Worm (Caenorhabditis elegans) whole organism, L4 larva: Measurements from ENCODE around the gene npl-10.

Experiments used
- F10B5.3 ChIP-seq: sonication (generic microtip); optimal IDR thresholded peaks from 2 replicates; lab custom pipeline; 2016; ENCODE audit warnings: mild to moderate bottlenecking, missing genetic modification characterization, missing compliant biosample characterization
- F37D6.2 ChIP-seq: sonication (generic microtip); optimal IDR thresholded peaks from 2 replicates; lab custom pipeline; 2016; ENCODE audit warnings: mild to moderate bottlenecking, missing genetic modification characterization, missing compliant biosample characterization
- F49E8.2 ChIP-seq: sonication (generic microtip); optimal IDR thresholded peaks from 2 replicates; lab custom pipeline; 2016; ENCODE audit warnings: missing compliant biosample characterization, mild to moderate bottlenecking, missing genetic modification characterization, borderline replicate concordance
- R02D3.7 ChIP-seq: fragments of 150-350 bp; sonication (generic microtip); optimal IDR thresholded peaks from 3 replicates; lab custom pipeline; 2014; ENCODE audit warnings: missing biosample characterization, missing genetic modification characterization
- T20F7.1 ChIP-seq: fragments of 200-800 bp; sonication (Bioruptor generic); optimal IDR thresholded peaks from 2 replicates; lab custom pipeline; 2018; ENCODE audit warnings: mild to moderate bottlenecking, missing genetic modification characterization, missing compliant biosample characterization
- Y75B8A.6 ChIP-seq: fragments of 200-800 bp; sonication (Bioruptor generic); IDR thresholded peaks from 2 replicates; pipeline ENCODE4 v1.3.6; 2022; ENCODE audit warnings: missing genetic modification reagents, missing genetic modification characterization, missing compliant biosample characterization
- aha-1 ChIP-seq: fragments of 150-350 bp; peaks from one replicate; lab custom pipeline; 2014; ENCODE audit warnings: missing biosample characterization, missing genetic modification characterization
- arid-1 ChIP-seq: fragments of 200-800 bp; sonication (Bioruptor generic); conservative IDR thresholded peaks from 2 replicates; pipeline ENCODE4 v1.3.6; 2022; ENCODE audit warnings: missing genetic modification reagents, missing genetic modification characterization, missing compliant biosample characterization
- attf-4 ChIP-seq: sonication (generic microtip); optimal IDR thresholded peaks from 3 replicates; lab custom pipeline; 2017; ENCODE audit warnings: missing biosample characterization, missing genetic modification characterization
- ceh-44 ChIP-seq: fragments of 200-800 bp; sonication (Bioruptor generic); IDR thresholded peaks from 2 replicates; pipeline ENCODE4 v1.3.6; 2022; ENCODE audit warnings: missing genetic modification reagents, missing genetic modification characterization, missing compliant biosample characterization
- daf-16 ChIP-seq, 3 experiments: sonication (generic microtip); optimal IDR thresholded peaks; 2 replicates each; lab custom pipeline; 2016 to 2017; ENCODE audit warnings: missing genetic modification characterization in 3 of 3, missing genetic modification reagents in 3 of 3, mild to moderate bottlenecking in 2 of 3, missing compliant biosample characterization in 2 of 3, missing biosample characterization in 1 of 3, moderate library complexity in 1 of 3
- daf-8 ChIP-seq: fragments of 200-800 bp; sonication (Bioruptor generic); IDR thresholded peaks from 2 replicates; pipeline ENCODE4 v1.3.6; 2022; ENCODE audit warnings: missing genetic modification characterization, missing compliant biosample characterization
- dmd-8 ChIP-seq: fragments of 200-800 bp; sonication (Bioruptor generic); IDR thresholded peaks from 2 replicates; pipeline ENCODE4 v1.3.6; 2022; ENCODE audit warnings: missing genetic modification characterization, missing compliant biosample characterization
- egl-43 ChIP-seq: fragments of 200-800 bp; sonication (Bioruptor generic); IDR thresholded peaks from 2 replicates; pipeline ENCODE4 v1.3.6; 2022; ENCODE audit warnings: missing genetic modification reagents, missing genetic modification characterization, missing compliant biosample characterization
- fkh-10 ChIP-seq: fragments of 150-350 bp; optimal IDR thresholded peaks from 2 replicates; lab custom pipeline; 2014; ENCODE audit warnings: missing biosample characterization, missing genetic modification reagents, missing genetic modification characterization
- gei-8 ChIP-seq: fragments of 200-800 bp; sonication (Bioruptor generic); optimal IDR thresholded peaks from 2 replicates; lab custom pipeline; 2018; ENCODE audit warnings: mild to moderate bottlenecking, missing genetic modification characterization, missing compliant biosample characterization
- hlh-11 ChIP-seq: fragments of 200-800 bp; sonication (Bioruptor generic); optimal IDR thresholded peaks from 2 replicates; lab custom pipeline; 2018; ENCODE audit warnings: mild to moderate bottlenecking, missing genetic modification characterization, missing compliant biosample characterization
- hmg-1.1 ChIP-seq: fragments of 200-800 bp; sonication (Bioruptor generic); IDR thresholded peaks from 2 replicates; pipeline ENCODE4 v1.3.6; 2022; ENCODE audit warnings: missing genetic modification reagents, missing genetic modification characterization, missing compliant biosample characterization
- lin-13 ChIP-seq: fragments of 150-350 bp; optimal IDR thresholded peaks from 2 replicates; lab custom pipeline; 2014; ENCODE audit warnings: missing biosample characterization, missing genetic modification reagents, missing genetic modification characterization
- lin-38 ChIP-seq: fragments of 200-800 bp; sonication (Bioruptor generic); IDR thresholded peaks from 2 replicates; pipeline ENCODE4 v1.3.6; 2022; ENCODE audit warnings: missing genetic modification reagents, missing genetic modification characterization, missing compliant biosample characterization
- lin-39 ChIP-seq: fragments of 150-350 bp; optimal IDR thresholded peaks from 2 replicates; lab custom pipeline; 2014; ENCODE audit warnings: missing biosample characterization, missing genetic modification reagents, missing genetic modification characterization
- lsy-2 ChIP-seq, 2 experiments: fragments of 150-350 bp in 1 of 2; sonication (generic microtip) in 1 of 2; optimal IDR thresholded peaks; 2 replicates each; lab custom pipeline; 2014 to 2017; ENCODE audit warnings: missing biosample characterization in 2 of 2, missing genetic modification characterization in 2 of 2
- madf-5 ChIP-seq, 2 experiments: fragments of 200-800 bp; sonication (Bioruptor generic); IDR thresholded peaks; 2 replicates each; pipeline ENCODE4 v1.3.6; 2022; ENCODE audit warnings: missing compliant biosample characterization in 2 of 2, missing genetic modification characterization in 2 of 2
- madf-9 ChIP-seq: fragments of 200-800 bp; sonication (Bioruptor generic); conservative IDR thresholded peaks from 2 replicates; pipeline ENCODE4 v1.3.6; 2022; ENCODE audit warnings: missing genetic modification reagents, missing genetic modification characterization, missing compliant biosample characterization
- mdl-1 ChIP-seq, 2 experiments: fragments of 150-350 bp in 1 of 2; sonication (generic microtip) in 1 of 2; optimal IDR thresholded peaks; 2 replicates each; lab custom pipeline; 2014 to 2017; ENCODE audit warnings: missing biosample characterization in 2 of 2, missing genetic modification characterization in 2 of 2
- mep-1 ChIP-seq: fragments of 150-350 bp; sonication (generic microtip); optimal IDR thresholded peaks from 3 replicates; lab custom pipeline; 2014; ENCODE audit warnings: missing biosample characterization, missing genetic modification characterization
- mxl-3 ChIP-seq: fragments of 200-800 bp; sonication (Bioruptor generic); optimal IDR thresholded peaks from 2 replicates; lab custom pipeline; 2018; ENCODE audit warnings: mild to moderate bottlenecking, missing genetic modification characterization, missing compliant biosample characterization
- nhr-10 ChIP-seq: fragments of 150-350 bp; optimal IDR thresholded peaks from 2 replicates; lab custom pipeline; 2014; ENCODE audit warnings: missing biosample characterization, missing genetic modification characterization
- nhr-102 ChIP-seq: sonication (generic microtip); optimal IDR thresholded peaks from 2 replicates; lab custom pipeline; 2016; ENCODE audit warnings: mild to moderate bottlenecking, missing genetic modification characterization, moderate library complexity, missing compliant biosample characterization
- nhr-25 ChIP-seq: sonication (generic microtip); optimal IDR thresholded peaks from 2 replicates; lab custom pipeline; 2017; ENCODE audit warnings: missing genetic modification characterization, mild to moderate bottlenecking, missing compliant biosample characterization, antibody characterized with exemption, moderate library complexity, borderline replicate concordance; ENCODE audit not compliant: insufficient read depth
- nhr-28 ChIP-seq: fragments of 150-350 bp; optimal IDR thresholded peaks from 2 replicates; lab custom pipeline; 2014; ENCODE audit warnings: missing biosample characterization, missing genetic modification characterization
- nhr-41 ChIP-seq: fragments of 200-800 bp; sonication (Bioruptor generic); IDR thresholded peaks from 2 replicates; pipeline ENCODE4 v1.3.6; 2022; ENCODE audit warnings: missing genetic modification reagents, missing genetic modification characterization, missing compliant biosample characterization
- nhr-48 ChIP-seq: sonication (generic microtip); optimal IDR thresholded peaks from 2 replicates; lab custom pipeline; 2016; ENCODE audit warnings: mild to moderate bottlenecking, missing genetic modification characterization, missing compliant biosample characterization
- pha-4 ChIP-seq, 2 experiments: fragments of 150-350 bp in 1 of 2; fragments of 200-800 bp in 1 of 2; sonication (Bioruptor generic) in 1 of 2; IDR thresholded peaks in 1 of 2; optimal IDR thresholded peaks in 1 of 2; 2 replicates each; pipeline versions ENCODE4 v1.3.6 to Lab custom; 2014 to 2022; ENCODE audit warnings: missing genetic modification characterization in 2 of 2, missing genetic modification reagents in 2 of 2, missing biosample characterization in 1 of 2, missing compliant biosample characterization in 1 of 2
- php-3 ChIP-seq: fragments of 200-800 bp; sonication (Bioruptor generic); IDR thresholded peaks from 2 replicates; pipeline ENCODE4 v1.3.6; 2022; ENCODE audit warnings: missing genetic modification reagents, missing genetic modification characterization, missing compliant biosample characterization
- rbr-2 ChIP-seq: sonication (generic microtip); optimal IDR thresholded peaks from 2 replicates; lab custom pipeline; 2016; ENCODE audit warnings: missing genotype, missing genetic modification characterization, missing compliant biosample characterization
- saeg-2 ChIP-seq: fragments of 200-800 bp; sonication (Bioruptor generic); IDR thresholded peaks from 2 replicates; pipeline ENCODE4 v1.3.6; 2022; ENCODE audit warnings: missing genetic modification reagents, missing genetic modification characterization, missing compliant biosample characterization
- set-16 ChIP-seq: fragments of 200-800 bp; sonication (Bioruptor generic); IDR thresholded peaks from 2 replicates; pipeline ENCODE4 v1.3.6; 2022; ENCODE audit warnings: missing genetic modification reagents, missing genetic modification characterization, missing compliant biosample characterization
- skn-1 ChIP-seq: fragments of 150-350 bp; optimal IDR thresholded peaks from 2 replicates; lab custom pipeline; 2014; ENCODE audit warnings: missing biosample characterization, missing genetic modification characterization
- spr-1 ChIP-seq: sonication (generic microtip); optimal IDR thresholded peaks from 2 replicates; lab custom pipeline; 2016; ENCODE audit warnings: mild to moderate bottlenecking, missing genetic modification characterization, missing compliant biosample characterization
- tag-97 ChIP-seq: fragments of 200-800 bp; sonication (Bioruptor generic); IDR thresholded peaks from 2 replicates; pipeline ENCODE4 v1.3.6; 2022; ENCODE audit warnings: missing genetic modification characterization, missing compliant biosample characterization
- tra-1 ChIP-seq: fragments of 200-800 bp; sonication (Bioruptor generic); IDR thresholded peaks from 2 replicates; pipeline ENCODE4 v1.3.6; 2022; ENCODE audit warnings: missing genetic modification reagents, missing genetic modification characterization, missing compliant biosample characterization
- unc-62 ChIP-seq, 3 experiments: fragments of 150-350 bp in 1 of 3; sonication (generic microtip); optimal IDR thresholded peaks in 2 of 3; peaks in 1 of 3; 1 replicate in 1 of 3; 2 replicates in 2 of 3; lab custom pipeline; 2014 to 2017; ENCODE audit warnings: missing biosample characterization in 3 of 3, missing genetic modification characterization in 3 of 3, missing genetic modification reagents in 3 of 3, missing genotype in 1 of 3
- zfp-3 ChIP-seq: fragments of 200-800 bp; sonication (Bioruptor generic); conservative IDR thresholded peaks from 2 replicates; pipeline ENCODE4 v1.3.6; 2022; ENCODE audit warnings: missing genetic modification reagents, missing genetic modification characterization, missing compliant biosample characterization
- zip-11 ChIP-seq: fragments of 200-800 bp; sonication (Bioruptor generic); IDR thresholded peaks from 2 replicates; pipeline ENCODE4 v1.3.6; 2022; ENCODE audit warnings: missing genetic modification characterization, missing compliant biosample characterization
- zip-2 ChIP-seq: fragments of 150-350 bp; optimal IDR thresholded peaks from 2 replicates; lab custom pipeline; 2014; ENCODE audit warnings: missing biosample characterization, missing genetic modification characterization

Gene npl-10

ce11 chrIII:3984049-3984484 is 48.4 kb upstream of the npl-10 start (continued):
- TF ChIP-seq lin-38 (GFP tag; lab: Robert Waterston, UW): no peak

- TF ChIP-seq gei-8 (GFP tag; lab: Kevin White, UChicago) (no peak), egl-43 (GFP tag; lab: Robert Waterston, UW) (no peak; the same call in 1 of the 2 replicates), nhr-28 (tag; lab: Kevin White, UChicago) (peak; percentile 37), R02D3.7 (no peak), saeg-2 (GFP tag; lab: Robert Waterston, UW) (no peak), zip-2 (tag; lab: Kevin White, UChicago) (no peak), daf-8 (GFP tag; lab: Robert Waterston, UW) (no peak), pha-4 (GFP tag; IDR thresholded peaks at IDR 0.05; lab: Robert Waterston, UW) (peak; percentile 61; the same call in 1 of the 2 replicates), pha-4 (tag; optimal IDR thresholded peaks at IDR 0.05; lab: Kevin White, UChicago) (no peak), tag-97 (no peak), F49E8.2 (no peak), tra-1 (GFP tag; lab: Robert Waterston, UW) (peak; percentile 64; the same call in 1 of the 2 replicates), skn-1 (tag; lab: Kevin White, UChicago) (no peak), nhr-25 (tag; lab: Kevin White, UChicago) (no peak), rbr-2 (tag; lab: Kevin White, UChicago) (peak; percentile 77), lin-13 (GFP tag; lab: Kevin White, UChicago) (no peak), hmg-1.1 (GFP tag; lab: Robert Waterston, UW) (peak; percentile 90), ceh-44 (no peak), hlh-11 (tag; lab: Kevin White, UChicago) (peak; percentile 86), unc-62 (GFP tag; optimal IDR thresholded peaks at IDR 0.05 in 1 of 2; lab: Kevin White, UChicago) (peak in 1 of 2 experiments; percentile 44), unc-62 (tag; optimal IDR thresholded peaks at IDR 0.05; lab: Kevin White, UChicago) (no peak), set-16 (GFP tag; lab: Robert Waterston, UW) (peak; percentile 43; the same call in 1 of the 2 replicates), mdl-1 (tag; optimal IDR thresholded peaks at IDR 0.05; lab: Kevin White, UChicago) (peak; percentile 13 to 83), F37D6.2 (tag; lab: Kevin White, UChicago) (peak; percentile 13), arid-1 (peak; percentile 50; the same call in 1 of the 2 replicates), madf-5 (GFP tag; IDR thresholded peaks at IDR 0.05; lab: Robert Waterston, UW) (no peak), lsy-2 (tag; optimal IDR thresholded peaks at IDR 0.05; lab: Kevin White, UChicago) (peak in 1 of 2 experiments; percentile 66), php-3 (GFP tag; lab: Robert Waterston, UW) (no peak), nhr-48 (tag; lab: Kevin White, UChicago) (peak; percentile 54), madf-9 (GFP tag; lab: Robert Waterston, UW) (no peak), lin-39 (tag; lab: Kevin White, UChicago) (no peak), dmd-8 (GFP tag; lab: Robert Waterston, UW) (0 out of 2 replicates have a peak, but pooled peaks have one; percentile 10), F10B5.3 (no peak), fkh-10 (GFP tag; lab: Kevin White, UChicago) (peak; percentile 41), zfp-3 (no peak), nhr-10 (tag; lab: Kevin White, UChicago) (peak; percentile 20), zip-11 (GFP tag; lab: Robert Waterston, UW) (no peak), attf-4 (peak; percentile 42), mep-1 (tag; lab: Kevin White, UChicago) (peak; percentile 79), T20F7.1 (peak; percentile 59), spr-1 (peak; percentile 40), aha-1 (tag; lab: Kevin White, UChicago) (peak; percentile 97), mxl-3 (GFP tag; lab: Kevin White, UChicago) (peak; percentile 84), nhr-41 (GFP tag; lab: Robert Waterston, UW) (0 out of 2 replicates have a peak, but pooled peaks have one; percentile 28), Y75B8A.6 (GFP tag; lab: Robert Waterston, UW) (no peak), nhr-102 (tag; lab: Kevin White, UChicago) (peak; percentile 28), daf-16 (GFP tag; optimal IDR thresholded peaks at IDR 0.05; lab: Kevin White, UChicago) (peak; percentile 60 to 71), daf-16 (tag; optimal IDR thresholded peaks at IDR 0.05; lab: Kevin White, UChicago) (peak; percentile 95)
Measured at ce11 chrIII:3979980-3980631, 44.4 kb upstream of the npl-10 start.
